Worm (Caenorhabditis elegans) whole organism, L2 larva: Measurements from ENCODE around the gene yju-2.

Experiments
- ama-1 ChIP-seq: fragments of 150-350 bp; optimal IDR thresholded peaks from 2 replicates; lab custom pipeline; 2018; ENCODE audit warnings: inconsistent platforms
- blmp-1 ChIP-seq: sonication (generic microtip); optimal IDR thresholded peaks from 2 replicates; lab custom pipeline; 2017; ENCODE audit warnings: missing genetic modification characterization, mild to moderate bottlenecking, missing compliant biosample characterization, antibody characterized with exemption, moderate library complexity; ENCODE audit not compliant: insufficient read depth
- ceh-82 ChIP-seq: fragments of 150-350 bp; optimal IDR thresholded peaks from 2 replicates; lab custom pipeline; 2014; ENCODE audit warnings: missing biosample characterization, missing genetic modification characterization
- elt-1 ChIP-seq: fragments of 150-350 bp; optimal IDR thresholded peaks from 2 replicates; lab custom pipeline; 2014; ENCODE audit warnings: missing biosample characterization, missing genetic modification characterization
- lin-11 ChIP-seq: fragments of 150-350 bp; sonication (generic microtip); optimal IDR thresholded peaks from 2 replicates; lab custom pipeline; 2014; ENCODE audit warnings: missing biosample characterization, missing genetic modification characterization, inconsistent platforms, mixed read lengths
- lin-13 ChIP-seq: fragments of 150-350 bp; optimal IDR thresholded peaks from 2 replicates; lab custom pipeline; 2014; ENCODE audit warnings: missing biosample characterization, missing genetic modification reagents, missing genetic modification characterization
- lin-39 ChIP-seq: fragments of 150-350 bp; optimal IDR thresholded peaks from 2 replicates; lab custom pipeline; 2014; ENCODE audit warnings: missing biosample characterization, missing genetic modification reagents, missing genetic modification characterization
- nhr-11 ChIP-seq: fragments of 150-350 bp; optimal IDR thresholded peaks from 2 replicates; lab custom pipeline; 2014; ENCODE audit warnings: missing biosample characterization, missing genetic modification characterization
- nhr-237 ChIP-seq: fragments of 150-350 bp; optimal IDR thresholded peaks from 2 replicates; lab custom pipeline; 2014; ENCODE audit warnings: missing biosample characterization, missing genetic modification characterization
- nhr-6 ChIP-seq: fragments of 150-350 bp; optimal IDR thresholded peaks from 2 replicates; lab custom pipeline; 2014; ENCODE audit warnings: missing biosample characterization, missing genetic modification characterization
- skn-1 ChIP-seq: sonication (generic microtip); optimal IDR thresholded peaks from 2 replicates; lab custom pipeline; 2017; ENCODE audit warnings: missing biosample characterization, missing genetic modification characterization
- unc-55 ChIP-seq: fragments of 150-350 bp; sonication (generic microtip); optimal IDR thresholded peaks from 3 replicates; lab custom pipeline; 2014; ENCODE audit warnings: missing biosample characterization, missing genetic modification reagents, missing genetic modification characterization
- unc-62 ChIP-seq: fragments of 150-350 bp; optimal IDR thresholded peaks from 2 replicates; lab custom pipeline; 2014; ENCODE audit warnings: missing biosample characterization, missing genetic modification reagents, missing genetic modification characterization
- ztf-11 ChIP-seq: sonication (generic microtip); optimal IDR thresholded peaks from 2 replicates; lab custom pipeline; 2017; ENCODE audit warnings: missing biosample characterization, missing genetic modification characterization

DNA sequence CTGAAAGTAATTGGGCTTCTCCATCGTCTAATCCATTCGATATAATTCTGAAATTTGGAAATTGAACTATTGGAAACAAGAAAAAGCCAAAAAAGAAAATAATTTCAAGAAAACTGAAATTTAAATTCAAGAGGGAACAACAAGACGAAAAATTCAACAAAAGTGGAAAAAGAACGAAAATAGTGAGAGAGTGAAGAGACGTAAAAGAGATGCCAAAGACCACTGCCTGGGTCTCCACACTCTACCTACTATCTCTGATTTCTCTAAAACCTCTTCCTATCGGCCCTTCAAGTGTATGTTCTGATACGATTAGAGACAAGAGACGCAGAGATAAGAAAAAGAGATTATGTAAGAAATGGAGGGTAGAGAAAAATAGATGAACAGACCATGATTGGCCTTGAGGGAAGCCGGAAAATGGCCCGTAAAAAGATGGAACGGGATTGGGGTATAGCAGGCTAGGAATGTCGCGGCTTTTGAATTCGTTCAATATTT lies 30.3 kb upstream of the yju-2 start, which contains the start of gene ogt-1:
- TF ChIP-seq lin-39 (tag; lab: Kevin White, UChicago) (no peak), nhr-11 (tag; lab: Kevin White, UChicago) (no peak), unc-62 (no peak), skn-1 (tag; lab: Kevin White, UChicago) (no peak), lin-11 (tag; lab: Kevin White, UChicago) (no peak), ama-1 (peak; percentile 84), ceh-82 (tag; lab: Kevin White, UChicago) (no peak), nhr-6 (tag; lab: Kevin White, UChicago) (peak; percentile 91), unc-55 (peak; percentile 96), lin-13 (GFP tag; lab: Kevin White, UChicago) (peak; percentile 82), blmp-1 (tag; lab: Kevin White, UChicago) (peak; percentile 66), ztf-11 (tag; lab: Kevin White, UChicago) (no peak), nhr-237 (tag; lab: Kevin White, UChicago) (no peak), elt-1 (tag; lab: Kevin White, UChicago) (no peak)
